Worm (Caenorhabditis elegans): Measurements from ENCODE around the gene cox-14.

cox-14 gene

ce11 chrIII:10218587-10218986, at the start of gene cox-14, which contains the start of gene rde-4 (continued):
- no peak for TF ChIP-seq ceh-88 (GFP tag; IDR thresholded peaks at IDR 0.05)
- no peak for TF ChIP-seq Y116A8C.19 (tag; optimal IDR thresholded peaks at IDR 0.05; ENCODE audit: borderline replicate concordance)
- TF ChIP-seq nhr-237 (tag; optimal IDR thresholded peaks at IDR 0.05) = peak; percentile 38
- peak; percentile 78 for TF ChIP-seq dsc-1 (tag; optimal IDR thresholded peaks at IDR 0.05)
- TF ChIP-seq ztf-11 (tag; optimal IDR thresholded peaks at IDR 0.05) = peak in 1 of 2 experiments; percentile 44
- peak; percentile 92 for TF ChIP-seq skn-1 (tag; optimal IDR thresholded peaks at IDR 0.05)
- TF ChIP-seq fos-1 (tag; optimal IDR thresholded peaks at IDR 0.05) = peak; percentile 39
- TF ChIP-seq pqm-1 (tag; optimal IDR thresholded peaks at IDR 0.05) = no peak
- TF ChIP-seq efl-3 (GFP tag; optimal IDR thresholded peaks at IDR 0.05) = no peak
- TF ChIP-seq nhr-47 (tag; optimal IDR thresholded peaks at IDR 0.05) = peak; percentile 88
- TF ChIP-seq sup-37 (GFP tag; optimal IDR thresholded peaks at IDR 0.05) = no peak
- peak in 1 of 2 experiments; percentile 76 for TF ChIP-seq mdl-1 (tag; optimal IDR thresholded peaks at IDR 0.05)
- TF ChIP-seq nhr-28 (tag; optimal IDR thresholded peaks at IDR 0.05) = no peak
- TF ChIP-seq unc-30 (tag; optimal IDR thresholded peaks at IDR 0.05) = no peak
- TF ChIP-seq ceh-8 (GFP tag; optimal IDR thresholded peaks at IDR 0.05) = peak; percentile 81
- peak in 2 of 6 experiments; percentile 59 to 81 for TF ChIP-seq elt-3 (tag; optimal IDR thresholded peaks at IDR 0.05)

ce11 chrIII:10170265-10170664, 48.5 kb upstream of the cox-14 start:
- TF ChIP-seq ceh-90 (tag; optimal IDR thresholded peaks at IDR 0.05) (no peak), blmp-1 (tag; optimal IDR thresholded peaks at IDR 0.05) (peak; percentile 65), elt-3 (tag; optimal IDR thresholded peaks at IDR 0.05) (peak in 2 of 6 experiments; percentile 25 to 71)

ce11 chrIII:10178023-10178422, 40.7 kb upstream of the cox-14 start:
- TF ChIP-seq zip-4 (GFP tag; optimal IDR thresholded peaks at IDR 0.05) (no peak), irx-1 (tag; optimal IDR thresholded peaks at IDR 0.05) (no peak), nhr-71 (tag; optimal IDR thresholded peaks at IDR 0.05) (no peak), nhr-84 (tag; optimal IDR thresholded peaks at IDR 0.05) (no peak), elt-2 (tag; optimal IDR thresholded peaks at IDR 0.05) (no peak), grh-1 (GFP tag; IDR thresholded peaks at IDR 0.05) (no peak), unc-86 (tag; optimal IDR thresholded peaks at IDR 0.05) (no peak), C16A3.4 (tag; optimal IDR thresholded peaks at IDR 0.05) (no peak), dpl-1 (GFP tag; optimal IDR thresholded peaks at IDR 0.05) (no peak), unc-98 (GFP tag; IDR thresholded peaks at IDR 0.05) (no peak), elt-3 (tag; optimal IDR thresholded peaks at IDR 0.05) (no peak), ceh-90 (tag; optimal IDR thresholded peaks at IDR 0.05) (no peak)

- TF ChIP-seq tbx-2 (tag; optimal IDR thresholded peaks at IDR 0.05) = no peak
- TF ChIP-seq fkh-10 (GFP tag; optimal IDR thresholded peaks at IDR 0.05) = no peak
- TF ChIP-seq sox-4 (tag; optimal IDR thresholded peaks at IDR 0.05) = no peak
- no peak for TF ChIP-seq mab-9 (GFP tag; IDR thresholded peaks at IDR 0.05)
- TF ChIP-seq lin-15B (tag; optimal IDR thresholded peaks at IDR 0.05) = no peak
- TF ChIP-seq tlp-1 (tag; optimal IDR thresholded peaks at IDR 0.05) = no peak
- no peak for TF ChIP-seq dsc-1 (tag; optimal IDR thresholded peaks at IDR 0.05)
- no peak for TF ChIP-seq nhr-77 (tag; optimal IDR thresholded peaks at IDR 0.05)
- no peak for TF ChIP-seq efl-3 (GFP tag; optimal IDR thresholded peaks at IDR 0.05)
- TF ChIP-seq ceh-8 (GFP tag; optimal IDR thresholded peaks at IDR 0.05) = no peak
- TF ChIP-seq lin-13 (GFP tag; optimal IDR thresholded peaks at IDR 0.05) = no peak
- no peak for TF ChIP-seq ets-5 (GFP tag; IDR thresholded peaks at IDR 0.05)
- TF ChIP-seq snu-23 (GFP tag; optimal IDR thresholded peaks at IDR 0.05) = no peak
- TF ChIP-seq irx-1 (tag; optimal IDR thresholded peaks at IDR 0.05) = no peak
- TF ChIP-seq efl-1 (optimal IDR thresholded peaks at IDR 0.05) = no peak
- TF ChIP-seq efl-1 (GFP tag; optimal IDR thresholded peaks at IDR 0.05 in 1 of 2) = no peak
- TF ChIP-seq zag-1 (tag; optimal IDR thresholded peaks at IDR 0.05) = no peak
- no peak for TF ChIP-seq ceh-63 (GFP tag; optimal IDR thresholded peaks at IDR 0.05)
- no peak for TF ChIP-seq ceh-88 (GFP tag; IDR thresholded peaks at IDR 0.05)
- TF ChIP-seq elt-2 (tag; optimal IDR thresholded peaks at IDR 0.05) = no peak
- no peak for TF ChIP-seq swsn-7 (tag; optimal IDR thresholded peaks at IDR 0.05)
These were observed 40.2 kb upstream of the cox-14 start for ce11 chrIII:10178552-10178951.
